Fruit fly (Drosophila melanogaster) whole organism, prepupa: Measurements from ENCODE around the gene TfIIFalpha.

ENCODE experiments used
- Blimp-1 ChIP-seq: fragments of 200-800 bp; sonication (Bioruptor generic); optimal IDR thresholded peaks from 3 replicates; lab custom pipeline; 2017; ENCODE audit warnings: missing biosample characterization, missing genetic modification characterization, mild to moderate bottlenecking, moderate library complexity, missing genetic modification reagents
- CG10669 ChIP-seq: fragments of 200-800 bp; sonication (Bioruptor generic); optimal IDR thresholded peaks from 3 replicates; lab custom pipeline; 2018; ENCODE audit warnings: missing biosample characterization, mild to moderate bottlenecking, missing genetic modification characterization, moderate library complexity
- CG11762 ChIP-seq: fragments of 200-800 bp; sonication (Bioruptor generic); optimal IDR thresholded peaks from 3 replicates; lab custom pipeline; 2016; ENCODE audit warnings: missing biosample characterization, missing genetic modification characterization; ENCODE audit not compliant: insufficient read depth
- CG11902 ChIP-seq: fragments of 200-800 bp; sonication (Bioruptor generic); optimal IDR thresholded peaks from 3 replicates; lab custom pipeline; 2016; ENCODE audit warnings: missing biosample characterization, missing genetic modification characterization
- CG15336 ChIP-seq: fragments of 200-800 bp; sonication (Bioruptor generic); IDR thresholded peaks from 2 replicates; pipeline ENCODE4 v1.3.6; 2022; ENCODE audit warnings: missing biosample characterization, missing genetic modification characterization
- CG1621 ChIP-seq: fragments of 200-800 bp; sonication (Bioruptor generic); optimal IDR thresholded peaks from 3 replicates; lab custom pipeline; 2018; ENCODE audit warnings: missing biosample characterization, mild to moderate bottlenecking, missing genetic modification characterization
- CG16779 ChIP-seq: fragments of 200-800 bp; sonication (Bioruptor generic); optimal IDR thresholded peaks from 3 replicates; lab custom pipeline; 2017; ENCODE audit warnings: missing biosample characterization, mild to moderate bottlenecking, missing genetic modification characterization
- CG3032 ChIP-seq: fragments of 200-800 bp; optimal IDR thresholded peaks from 2 replicates; lab custom pipeline; 2019; ENCODE audit warnings: missing biosample characterization, mild to moderate bottlenecking, missing genetic modification characterization, moderate library complexity
- CG31627 ChIP-seq: fragments of 200-800 bp; sonication (Bioruptor generic); optimal IDR thresholded peaks from 3 replicates; lab custom pipeline; 2016; ENCODE audit warnings: missing biosample characterization, missing genetic modification characterization
- CG32006 ChIP-seq: fragments of 200-800 bp; sonication (Bioruptor generic); optimal IDR thresholded peaks from 3 replicates; lab custom pipeline; 2017; ENCODE audit warnings: missing biosample characterization, mild to moderate bottlenecking, missing genetic modification characterization
- CG34406 ChIP-seq: fragments of 200-800 bp; sonication (Bioruptor generic); optimal IDR thresholded peaks from 3 replicates; lab custom pipeline; 2016; ENCODE audit warnings: missing biosample characterization, missing genetic modification characterization
- CG4318 ChIP-seq: fragments of 200-800 bp; sonication (Bioruptor generic); optimal IDR thresholded peaks from 3 replicates; lab custom pipeline; 2017; ENCODE audit warnings: missing biosample characterization, mild to moderate bottlenecking, missing genetic modification characterization
- CG6792 ChIP-seq: fragments of 200-800 bp; sonication (Bioruptor generic); optimal IDR thresholded peaks from 3 replicates; lab custom pipeline; 2016; ENCODE audit warnings: missing biosample characterization, missing genetic modification characterization
- CG6808 ChIP-seq: fragments of 200-800 bp; sonication (Bioruptor generic); optimal IDR thresholded peaks from 3 replicates; lab custom pipeline; 2017; ENCODE audit warnings: missing biosample characterization, missing genetic modification characterization, mild to moderate bottlenecking, moderate library complexity, missing genetic modification reagents
- CG6854 ChIP-seq: fragments of 200-800 bp; sonication (Bioruptor generic); optimal IDR thresholded peaks from 2 replicates; lab custom pipeline; 2017; ENCODE audit warnings: missing biosample characterization, mild to moderate bottlenecking, missing genetic modification characterization
- CG7368 ChIP-seq: fragments of 200-800 bp; sonication (Bioruptor generic); optimal IDR thresholded peaks from 3 replicates; lab custom pipeline; 2016; ENCODE audit warnings: missing biosample characterization, missing genetic modification characterization
- CG8319 ChIP-seq: fragments of 200-800 bp; sonication (Bioruptor generic); optimal IDR thresholded peaks from 3 replicates; lab custom pipeline; 2016; ENCODE audit warnings: missing biosample characterization, missing genetic modification characterization
- CG8632 ChIP-seq: fragments of 200-800 bp; sonication (Bioruptor generic); optimal IDR thresholded peaks from 3 replicates; lab custom pipeline; 2016; ENCODE audit warnings: missing biosample characterization, missing genetic modification characterization
- CG9139 ChIP-seq: fragments of 200-800 bp; sonication (Bioruptor generic); optimal IDR thresholded peaks from 3 replicates; lab custom pipeline; 2017; ENCODE audit warnings: missing biosample characterization, mild to moderate bottlenecking, missing genetic modification characterization
- Eip78C ChIP-seq: fragments of 200-800 bp; sonication (Bioruptor generic); peaks from one replicate; lab custom pipeline; 2016; ENCODE audit warnings: missing biosample characterization, missing genetic modification characterization
- Eip93F ChIP-seq: fragments of 200-800 bp; sonication (Bioruptor generic); optimal IDR thresholded peaks from 2 replicates; lab custom pipeline; 2016; ENCODE audit warnings: missing biosample characterization, mild to moderate bottlenecking, missing genetic modification characterization
- Ets21C ChIP-seq: fragments of 200-800 bp; sonication (Bioruptor generic); optimal IDR thresholded peaks from 3 replicates; lab custom pipeline; 2016; ENCODE audit warnings: missing biosample characterization, missing genetic modification characterization
- Ets96B ChIP-seq: fragments of 200-800 bp; optimal IDR thresholded peaks from 2 replicates; lab custom pipeline; 2019; ENCODE audit warnings: missing biosample characterization, mild to moderate bottlenecking, missing genetic modification characterization, moderate library complexity
- Gug ChIP-seq: fragments of 200-800 bp; sonication (Bioruptor generic); IDR thresholded peaks from 2 replicates; pipeline ENCODE4 v1.3.6; 2022; ENCODE audit warnings: missing biosample characterization, missing genetic modification characterization
- Hr38 ChIP-seq: sonication (Bioruptor generic); optimal IDR thresholded peaks from 2 replicates; lab custom pipeline; 2016; ENCODE audit warnings: missing biosample characterization, missing genetic modification characterization
- Hr39 ChIP-seq: fragments of 200-800 bp; sonication (Bioruptor generic); optimal IDR thresholded peaks from 2 replicates; lab custom pipeline; 2016; ENCODE audit warnings: missing biosample characterization, missing genetic modification characterization
- Hr4 ChIP-seq: fragments of 200-800 bp; sonication (Bioruptor generic); optimal IDR thresholded peaks from 3 replicates; lab custom pipeline; 2016; ENCODE audit warnings: missing biosample characterization, missing genetic modification characterization
- Lpt ChIP-seq: fragments of 200-800 bp; sonication (Bioruptor generic); optimal IDR thresholded peaks from 3 replicates; lab custom pipeline; 2016; ENCODE audit warnings: missing biosample characterization, missing genetic modification characterization
- Met ChIP-seq: fragments of 200-800 bp; sonication (Bioruptor generic); optimal IDR thresholded peaks from 3 replicates; lab custom pipeline; 2016; ENCODE audit warnings: missing biosample characterization, missing genetic modification characterization
- Smox ChIP-seq: fragments of 200-800 bp; sonication (Bioruptor generic); optimal IDR thresholded peaks from 3 replicates; lab custom pipeline; 2016; ENCODE audit warnings: missing biosample characterization, missing genetic modification characterization
- Sox102F ChIP-seq: fragments of 200-800 bp; sonication (Bioruptor generic); optimal IDR thresholded peaks from 2 replicates; lab custom pipeline; 2016; ENCODE audit warnings: missing biosample characterization, mild to moderate bottlenecking, missing genetic modification characterization
- Sox14 ChIP-seq: fragments of 200-800 bp; sonication (Bioruptor generic); optimal IDR thresholded peaks from 3 replicates; lab custom pipeline; 2016; ENCODE audit warnings: missing biosample characterization, missing genetic modification characterization
- acj6 ChIP-seq: fragments of 200-800 bp; sonication (Bioruptor generic); optimal IDR thresholded peaks from 3 replicates; lab custom pipeline; 2016; ENCODE audit warnings: missing biosample characterization, missing genetic modification characterization
- cyc ChIP-seq: fragments of 200-800 bp; sonication (Bioruptor generic); optimal IDR thresholded peaks from 3 replicates; lab custom pipeline; 2016; ENCODE audit warnings: missing biosample characterization, missing genetic modification characterization
- dac ChIP-seq: fragments of 200-800 bp; sonication (Bioruptor generic); optimal IDR thresholded peaks from 2 replicates; lab custom pipeline; 2017; ENCODE audit warnings: missing biosample characterization, mild to moderate bottlenecking, missing genetic modification characterization
- dsx ChIP-seq: fragments of 200-800 bp; optimal IDR thresholded peaks from 3 replicates; lab custom pipeline; 2019; ENCODE audit warnings: missing biosample characterization, mild to moderate bottlenecking, missing genetic modification characterization, moderate library complexity; ENCODE audit not compliant: poor library complexity, severe bottlenecking
- esn ChIP-seq: fragments of 200-800 bp; sonication (Bioruptor generic); optimal IDR thresholded peaks from 2 replicates; lab custom pipeline; 2016; ENCODE audit warnings: missing biosample characterization, mild to moderate bottlenecking, missing genetic modification characterization, moderate library complexity
- fd59A ChIP-seq: fragments of 200-800 bp; sonication (Bioruptor generic); optimal IDR thresholded peaks from 2 replicates; lab custom pipeline; 2017; ENCODE audit warnings: missing biosample characterization, mild to moderate bottlenecking, missing genetic modification characterization, missing genetic modification reagents
- fd85E ChIP-seq: fragments of 200-800 bp; sonication (Bioruptor generic); optimal IDR thresholded peaks from 3 replicates; lab custom pipeline; 2016; ENCODE audit warnings: missing biosample characterization, missing genetic modification characterization
- fkh ChIP-seq: fragments of 200-800 bp; sonication (Bioruptor generic); optimal IDR thresholded peaks from 3 replicates; lab custom pipeline; 2017; ENCODE audit warnings: missing biosample characterization, mild to moderate bottlenecking, missing genetic modification characterization, moderate library complexity
- lz ChIP-seq: fragments of 200-800 bp; sonication (Bioruptor generic); optimal IDR thresholded peaks from 3 replicates; lab custom pipeline; 2016; ENCODE audit warnings: missing biosample characterization, missing genetic modification characterization
- pdm3 ChIP-seq: fragments of 200-800 bp; sonication (Bioruptor generic); optimal IDR thresholded peaks from 3 replicates; lab custom pipeline; 2016; ENCODE audit warnings: missing biosample characterization, missing genetic modification characterization
- salr ChIP-seq, 2 experiments: fragments of 200-800 bp; sonication (Bioruptor generic); optimal IDR thresholded peaks; 3 replicates each; lab custom pipeline; 2016 to 2018; ENCODE audit warnings: missing biosample characterization in 2 of 2, missing genetic modification characterization in 2 of 2, mild to moderate bottlenecking in 1 of 2
- spab ChIP-seq: fragments of 200-800 bp; sonication (Bioruptor generic); optimal IDR thresholded peaks from 2 replicates; lab custom pipeline; 2017; ENCODE audit warnings: missing biosample characterization, mild to moderate bottlenecking, missing genetic modification characterization, missing genetic modification reagents
- svp ChIP-seq: fragments of 200-800 bp; sonication (Bioruptor generic); peaks from one replicate; lab custom pipeline; 2016; ENCODE audit warnings: missing biosample characterization, missing genetic modification characterization
- topi ChIP-seq: fragments of 200-800 bp; sonication (Bioruptor generic); optimal IDR thresholded peaks from 3 replicates; lab custom pipeline; 2016; ENCODE audit warnings: missing biosample characterization, missing genetic modification characterization

TfIIFalpha gene

DNA sequence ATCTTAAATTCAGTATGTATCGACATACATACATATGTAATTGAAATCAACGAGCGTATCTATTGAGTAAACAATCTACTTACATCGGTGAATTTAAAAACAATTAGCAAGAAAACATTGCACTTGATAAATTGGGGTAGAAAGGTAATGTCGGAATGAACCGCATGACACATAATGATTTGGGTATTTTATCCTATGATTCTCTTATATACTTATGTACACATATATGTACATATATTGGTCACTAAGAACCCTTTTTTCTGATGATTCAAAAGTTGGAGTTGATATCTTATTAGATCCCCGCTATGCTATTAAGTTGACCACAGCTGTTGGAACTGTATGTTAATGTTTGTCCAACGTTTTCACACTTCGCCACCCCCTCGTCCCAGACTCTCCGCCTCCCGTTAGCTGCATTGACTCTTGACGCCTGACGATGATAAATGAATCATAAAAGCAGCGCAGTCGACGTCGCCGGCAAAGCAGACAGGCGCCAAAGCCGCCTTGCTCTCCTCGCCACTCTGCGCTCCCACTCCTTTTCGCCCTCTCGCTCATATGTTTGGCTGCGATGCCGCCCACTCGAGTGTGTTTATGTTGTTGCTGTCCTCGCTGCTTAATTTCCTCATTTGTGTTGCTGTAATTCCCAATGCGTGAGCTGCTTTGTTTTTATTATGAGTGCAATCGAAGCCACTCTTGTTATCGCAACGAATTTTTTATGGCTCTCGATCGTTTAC is 27.2 kb upstream of the TfIIFalpha start (continued):
- TF ChIP-seq CG15336 (peak; percentile 47; the same call in 1 of the 2 replicates), CG11762 (peak; percentile 20), fd85E (no peak), CG31627 (peak; percentile 27), acj6 (GFP tag; lab: Kevin White, UChicago) (peak; percentile 56), CG8632 (GFP tag; lab: Kevin White, UChicago) (no peak), Hr38 (GFP tag; lab: Kevin White, UChicago) (no peak), lz (GFP tag; lab: Kevin White, UChicago) (peak; percentile 18), CG34406 (GFP tag; lab: Kevin White, UChicago) (peak; percentile 22), Gug (GFP tag; lab: Robert Waterston, UW) (peak; percentile 44; the same call in 1 of the 2 replicates)
- TF ChIP-seq, all 60 proteins: peak for 38

DNA sequence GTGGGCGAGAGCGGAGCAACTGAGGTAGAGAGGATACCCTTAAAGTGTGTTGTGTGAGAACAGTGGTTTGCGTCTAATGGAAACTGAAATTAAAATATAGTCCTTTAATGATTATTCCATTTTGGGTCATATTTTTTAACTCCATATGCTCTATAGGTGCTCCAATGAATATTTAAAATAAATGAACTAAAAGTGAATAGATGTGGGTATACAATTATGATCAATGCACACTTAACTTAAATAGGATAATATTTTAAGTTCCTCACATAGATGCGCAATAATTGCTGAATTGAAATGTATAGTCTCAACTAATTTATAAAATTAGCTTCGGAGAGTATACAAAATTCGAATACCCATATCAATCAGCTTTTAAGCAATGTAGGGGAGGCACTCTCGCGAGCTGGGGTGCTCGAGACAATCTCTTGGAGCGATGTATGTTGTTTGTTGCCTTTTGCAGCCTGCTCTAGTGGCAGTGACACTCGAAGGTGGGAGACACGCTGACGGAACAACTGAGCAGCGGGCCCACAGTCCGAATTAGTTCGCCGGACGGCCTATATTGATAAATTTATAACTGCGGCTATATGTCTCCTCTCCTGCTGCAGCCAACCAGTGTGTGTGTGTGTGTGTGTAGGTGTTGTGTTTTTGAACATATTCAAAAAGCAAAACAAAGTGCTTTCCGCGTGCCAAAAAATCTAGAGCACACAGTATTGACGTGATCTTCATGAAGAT is 26.5 kb upstream of the TfIIFalpha start:
- TF ChIP-seq dac (GFP tag; lab: Kevin White, UChicago) (peak; percentile 57), CG6808 (GFP tag; lab: Kevin White, UChicago) (no peak), cyc (GFP tag; lab: Kevin White, UChicago) (peak; percentile 78), fd59A (GFP tag; lab: Kevin White, UChicago) (peak; percentile 72), CG10669 (GFP tag; lab: Kevin White, UChicago) (no peak), CG1621 (tag; lab: Kevin White, UChicago) (no peak), CG7368 (GFP tag; lab: Kevin White, UChicago) (no peak), Sox14 (peak; percentile 87), CG16779 (tag; lab: Kevin White, UChicago) (no peak), esn (GFP tag; lab: Kevin White, UChicago) (peak; percentile 89), Blimp-1 (GFP tag; lab: Kevin White, UChicago) (no peak), CG8632 (GFP tag; lab: Kevin White, UChicago) (peak; percentile 81), CG6792 (GFP tag; lab: Kevin White, UChicago) (peak; percentile 81), Eip78C (peak; percentile 97), Ets21C (GFP tag; lab: Kevin White, UChicago) (peak; percentile 73), CG32006 (GFP tag; lab: Kevin White, UChicago) (peak; percentile 92), Smox (peak; percentile 80), fkh (GFP tag; lab: Kevin White, UChicago) (no peak), svp (GFP tag; lab: Kevin White, UChicago) (peak; percentile 93), Hr4 (GFP tag; lab: Kevin White, UChicago) (peak; percentile 91), CG3032 (peak; percentile 75), CG8319 (GFP tag; lab: Kevin White, UChicago) (peak; percentile 64), Gug (GFP tag; lab: Robert Waterston, UW) (no peak; the same call in 1 of the 2 replicates), Ets96B (tag; lab: Kevin White, UChicago) (peak; percentile 75), fd85E (no peak), Hr38 (GFP tag; lab: Kevin White, UChicago) (no peak), salr (GFP tag; optimal IDR thresholded peaks at IDR 0.05; lab: Kevin White, UChicago) (peak in 1 of 2 experiments; percentile 89), CG31627 (peak; percentile 76), Hr39 (peak; percentile 81), CG4318 (GFP tag; lab: Kevin White, UChicago) (peak; percentile 79), acj6 (GFP tag; lab: Kevin White, UChicago) (peak; percentile 83), Eip93F (GFP tag; lab: Kevin White, UChicago) (no peak), Lpt (GFP tag; lab: Kevin White, UChicago) (peak; percentile 71), spab (GFP tag; lab: Kevin White, UChicago) (peak; percentile 70), topi (peak; percentile 88), Sox102F (GFP tag; lab: Kevin White, UChicago) (peak; percentile 77), dsx (GFP tag; lab: Kevin White, UChicago) (no peak), CG6854 (GFP tag; lab: Kevin White, UChicago) (no peak), Met (GFP tag; lab: Kevin White, UChicago) (peak; percentile 88), CG9139 (no peak), CG11902 (GFP tag; lab: Kevin White, UChicago) (peak; percentile 36), pdm3 (GFP tag; lab: Kevin White, UChicago) (peak; percentile 86)
